Fruit fly (Drosophila melanogaster): ENCODE results near the gene CG13950.

The CG13950 gene

DNA sequence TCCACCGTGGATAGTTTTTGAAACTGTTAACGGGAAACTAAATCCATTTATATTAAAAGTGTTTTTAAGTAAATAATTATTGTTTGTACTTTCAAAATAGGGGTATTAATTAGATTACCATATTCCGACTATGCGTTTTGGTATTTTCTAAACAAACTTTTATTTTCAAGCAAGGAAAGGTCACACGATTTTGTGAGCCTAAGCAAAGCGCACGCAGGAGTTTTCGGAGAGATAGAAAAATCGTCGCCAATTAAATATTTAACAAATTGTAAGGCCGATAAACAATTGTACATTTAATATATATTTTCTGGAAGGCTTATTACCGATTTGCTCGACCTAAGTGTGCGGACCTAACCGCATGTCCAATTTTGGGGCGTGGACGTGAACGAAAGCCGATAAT, 10.3 kb downstream of the CG13950 start, which contains the start of gene PNUTS:
TSS of gene PNUTS (plus strand) at position 181 of the 400 bp plus-strand sequence.
- no peak for TF ChIP-seq CG5204 (GFP tag; optimal IDR thresholded peaks at IDR 0.05)
- TF ChIP-seq CG7045 (GFP tag; optimal IDR thresholded peaks at IDR 0.05) = no peak

DNA sequence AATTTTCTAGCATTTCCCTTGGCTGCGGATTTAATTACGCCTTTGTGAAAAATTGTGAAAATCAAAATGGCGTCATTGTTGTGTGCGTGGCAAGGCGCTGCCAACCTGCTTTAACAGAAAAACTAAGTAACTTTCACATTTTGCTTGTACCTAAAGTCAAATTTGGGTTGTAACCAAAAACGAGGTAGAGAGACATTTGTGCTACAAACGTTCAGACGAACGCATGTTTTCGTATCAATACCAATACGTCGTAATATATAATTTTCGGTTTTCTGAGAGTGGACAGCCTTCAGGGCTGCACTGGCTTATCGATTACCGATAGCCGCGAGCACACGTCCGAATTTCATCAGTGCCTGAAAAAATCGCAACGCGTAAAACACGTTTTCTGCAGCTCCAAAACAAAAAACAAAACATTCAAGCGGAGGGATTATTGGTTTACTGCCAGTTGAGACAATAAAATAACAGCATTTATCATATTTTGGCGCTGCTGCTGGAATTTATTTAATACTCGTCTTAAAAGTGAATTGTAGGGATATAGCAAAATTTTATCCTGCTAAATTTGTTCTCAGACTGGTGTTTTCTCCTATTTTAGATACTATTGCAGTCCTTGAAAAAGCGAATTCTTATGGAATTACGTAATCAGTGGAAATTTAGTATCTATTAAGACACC, 10.9 kb downstream of the CG13950 start:
- TF ChIP-seq CG33017 (tag; optimal IDR thresholded peaks at IDR 0.05) (no peak), cnc (optimal IDR thresholded peaks at IDR 0.05) (no peak), CG14711 (tag; optimal IDR thresholded peaks at IDR 0.05) (no peak), Mnt (GFP tag; optimal IDR thresholded peaks at IDR 0.05) (peak; percentile 50), bab1 (GFP tag; optimal IDR thresholded peaks at IDR 0.05) (peak; percentile 29), CG1620 (GFP tag; optimal IDR thresholded peaks at IDR 0.05) (peak; percentile 51), Crg-1 (GFP tag; optimal IDR thresholded peaks at IDR 0.05) (no peak), Hr96 (GFP tag; optimal IDR thresholded peaks at IDR 0.05) (peak; percentile 77), kay (GFP tag; ENCODE audit: borderline replicate concordance) (no peak), Clk (GFP tag; optimal IDR thresholded peaks at IDR 0.05) (peak; percentile 38), ovo (GFP tag; optimal IDR thresholded peaks at IDR 0.05) (no peak), toe (GFP tag; optimal IDR thresholded peaks at IDR 0.05) (peak; percentile 57), tj (GFP tag; optimal IDR thresholded peaks at IDR 0.05) (peak; percentile 9), pad (GFP tag; optimal IDR thresholded peaks at IDR 0.05) (peak; percentile 42), CG7045 (GFP tag; optimal IDR thresholded peaks at IDR 0.05) (peak; percentile 65), cic (GFP tag; optimal IDR thresholded peaks at IDR 0.05) (peak; percentile 0), CG7101 (tag; optimal IDR thresholded peaks at IDR 0.05) (peak; percentile 52), CG5204 (GFP tag; optimal IDR thresholded peaks at IDR 0.05) (peak; percentile 63), CG11617 (GFP tag; optimal IDR thresholded peaks at IDR 0.05) (peak; percentile 68), CG12768 (GFP tag; optimal IDR thresholded peaks at IDR 0.05) (peak; percentile 46)

DNA sequence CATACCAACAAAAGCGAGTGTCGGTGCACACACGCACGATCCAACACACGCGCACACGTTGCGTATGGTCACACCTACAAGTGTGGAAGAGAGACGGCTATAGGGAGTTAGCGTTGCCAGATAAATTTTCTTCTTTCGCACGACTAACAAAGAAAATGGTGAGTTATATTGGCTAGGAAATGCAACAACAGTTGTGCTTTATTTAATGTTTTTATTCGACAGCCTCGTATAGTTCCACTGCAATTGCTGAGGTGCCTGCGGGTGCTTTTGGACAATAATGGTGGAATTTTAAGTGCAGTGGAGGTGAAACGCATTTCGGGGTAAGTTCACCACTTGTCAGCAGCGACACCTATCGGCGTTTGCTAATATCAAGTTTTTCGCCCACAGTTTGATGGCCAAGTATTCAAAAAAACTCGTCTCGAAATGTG, 11.4 kb downstream of the CG13950 start:
- peak; percentile 7 for TF ChIP-seq cic (GFP tag; optimal IDR thresholded peaks at IDR 0.05)
- peak; percentile 29 for TF ChIP-seq Hr96 (GFP tag; optimal IDR thresholded peaks at IDR 0.05)
- TF ChIP-seq Crg-1 (GFP tag; optimal IDR thresholded peaks at IDR 0.05) = peak; percentile 61
- TF ChIP-seq Mnt (GFP tag; optimal IDR thresholded peaks at IDR 0.05) = peak; percentile 68
- peak; percentile 26 for TF ChIP-seq toe (GFP tag; optimal IDR thresholded peaks at IDR 0.05)
- peak; percentile 1 for TF ChIP-seq CG1620 (GFP tag; optimal IDR thresholded peaks at IDR 0.05)
- no peak for TF ChIP-seq kay (GFP tag; ENCODE audit: borderline replicate concordance)
- peak; percentile 10 for TF ChIP-seq CG7101 (tag; optimal IDR thresholded peaks at IDR 0.05)
- TF ChIP-seq pad (GFP tag; optimal IDR thresholded peaks at IDR 0.05) = no peak
- no peak for TF ChIP-seq CG5204 (GFP tag; optimal IDR thresholded peaks at IDR 0.05)
- TF ChIP-seq tj (GFP tag; optimal IDR thresholded peaks at IDR 0.05) = no peak

DNA sequence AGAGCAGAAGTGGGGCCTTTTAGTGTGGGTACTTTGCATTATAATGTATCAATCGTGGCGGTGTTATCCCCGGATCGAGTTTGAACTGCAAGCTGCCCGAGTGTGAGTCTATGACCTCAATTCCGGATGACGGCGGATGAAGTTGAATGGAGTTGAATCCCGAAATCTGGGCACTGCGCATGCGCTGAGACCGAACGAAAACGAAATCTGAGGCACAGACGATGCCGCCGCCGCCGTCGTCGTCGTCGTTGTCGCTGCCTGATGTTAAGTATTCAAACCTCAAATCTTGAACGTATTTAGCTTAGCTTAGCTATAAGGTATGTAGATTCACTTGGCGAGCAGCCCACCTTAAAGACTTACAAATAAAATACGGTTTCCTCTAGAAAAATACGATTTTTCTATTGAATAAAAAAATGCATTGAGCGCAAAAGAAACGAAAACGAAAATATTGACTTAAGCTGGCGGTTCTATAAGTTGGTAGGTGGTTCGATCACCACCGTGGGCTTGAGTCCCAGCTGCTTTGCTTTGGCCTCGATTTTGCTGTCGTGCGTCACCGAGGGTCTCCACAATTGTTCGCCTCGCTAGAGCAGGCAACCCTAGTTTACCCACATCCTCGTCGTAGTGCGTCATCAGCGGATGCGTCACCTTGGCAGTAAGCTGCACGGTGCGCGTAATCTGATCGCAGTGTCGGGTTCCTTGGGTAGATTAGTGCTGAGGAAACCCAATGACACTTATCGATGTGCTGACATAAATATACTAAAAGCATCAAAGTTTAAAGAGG, 13.9 kb downstream of the CG13950 start:
- TF ChIP-seq CG11617 (GFP tag; optimal IDR thresholded peaks at IDR 0.05) (peak; percentile 9), CG5204 (GFP tag; optimal IDR thresholded peaks at IDR 0.05) (no peak), pad (GFP tag; optimal IDR thresholded peaks at IDR 0.05) (no peak), CG14711 (tag; optimal IDR thresholded peaks at IDR 0.05) (peak; percentile 75), Mnt (GFP tag; optimal IDR thresholded peaks at IDR 0.05) (no peak), ovo (GFP tag; optimal IDR thresholded peaks at IDR 0.05) (no peak), CG33017 (tag; optimal IDR thresholded peaks at IDR 0.05) (no peak), cic (GFP tag; optimal IDR thresholded peaks at IDR 0.05) (no peak), tj (GFP tag; optimal IDR thresholded peaks at IDR 0.05) (peak; percentile 88), toe (GFP tag; optimal IDR thresholded peaks at IDR 0.05) (peak; percentile 17), CG12768 (GFP tag; optimal IDR thresholded peaks at IDR 0.05) (no peak), CG1620 (GFP tag; optimal IDR thresholded peaks at IDR 0.05) (no peak), kay (GFP tag; ENCODE audit: borderline replicate concordance) (peak; percentile 34), CG7045 (GFP tag; optimal IDR thresholded peaks at IDR 0.05) (no peak), CG7101 (tag; optimal IDR thresholded peaks at IDR 0.05) (no peak), Crg-1 (GFP tag; optimal IDR thresholded peaks at IDR 0.05) (no peak)

DNA sequence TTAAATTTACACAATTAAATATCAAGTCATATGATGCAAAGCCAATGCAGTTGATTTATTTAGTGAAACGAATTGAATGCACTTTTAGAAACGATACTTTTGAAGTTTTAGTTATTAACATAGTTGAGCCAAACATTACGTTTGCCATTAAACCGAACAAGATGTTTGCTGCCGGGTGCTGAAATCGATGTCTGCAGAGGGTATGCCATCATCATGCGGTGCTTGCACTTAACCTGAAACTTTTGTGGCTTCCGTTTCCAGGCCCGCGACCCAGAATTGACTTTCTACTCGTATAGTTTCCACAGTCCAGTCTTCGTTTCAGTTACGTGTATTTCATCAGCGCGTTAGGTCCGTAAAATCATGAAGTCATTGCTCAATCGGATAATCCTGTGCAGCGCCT, 17.0 kb downstream of the CG13950 start, which contains the start of gene ninaA:
TSS of gene ninaA (plus strand) at position 301 of the 400 bp plus-strand sequence.
- TF ChIP-seq CG7101 (tag; optimal IDR thresholded peaks at IDR 0.05) = no peak
- no peak for TF ChIP-seq tj (GFP tag; optimal IDR thresholded peaks at IDR 0.05)
- no peak for TF ChIP-seq CG7045 (GFP tag; optimal IDR thresholded peaks at IDR 0.05)
- no peak for TF ChIP-seq ovo (GFP tag; optimal IDR thresholded peaks at IDR 0.05)
- TF ChIP-seq Mnt (GFP tag; optimal IDR thresholded peaks at IDR 0.05) = no peak
- no peak for TF ChIP-seq cic (GFP tag; optimal IDR thresholded peaks at IDR 0.05)
- no peak for TF ChIP-seq Clk (GFP tag; optimal IDR thresholded peaks at IDR 0.05)
- TF ChIP-seq Crg-1 (GFP tag; optimal IDR thresholded peaks at IDR 0.05) = no peak
- no peak for TF ChIP-seq CG33017 (tag; optimal IDR thresholded peaks at IDR 0.05)
- no peak for TF ChIP-seq CG1620 (GFP tag; optimal IDR thresholded peaks at IDR 0.05)
- no peak for TF ChIP-seq kay (GFP tag; ENCODE audit: borderline replicate concordance)
- TF ChIP-seq CG11617 (GFP tag; optimal IDR thresholded peaks at IDR 0.05) = no peak
- TF ChIP-seq pad (GFP tag; optimal IDR thresholded peaks at IDR 0.05) = no peak
- TF ChIP-seq cnc (optimal IDR thresholded peaks at IDR 0.05) = no peak
- TF ChIP-seq CG5204 (GFP tag; optimal IDR thresholded peaks at IDR 0.05) = no peak
- TF ChIP-seq CG14711 (tag; optimal IDR thresholded peaks at IDR 0.05) = no peak
- TF ChIP-seq CG12768 (GFP tag; optimal IDR thresholded peaks at IDR 0.05) = no peak
- TF ChIP-seq toe (GFP tag; optimal IDR thresholded peaks at IDR 0.05) = no peak
- no peak for TF ChIP-seq Hr96 (GFP tag; optimal IDR thresholded peaks at IDR 0.05)

All from whole organism, adult.